Fruit fly (Drosophila melanogaster): ENCODE data around the gene eyg.
A peak's percentile ranks its signal among the peaks of the same experiment; 100 is the strongest.

eyg gene

dm6 chr3L:12501249-12501648 lies 33.4 kb upstream of the eyg start, which contains the start of the genes CG10638 and CG10681 (continued):
- TF ChIP-seq CG13894 (tag; optimal IDR thresholded peaks at IDR 0.05) (peak; percentile 18), CG30403 (GFP tag; optimal IDR thresholded peaks at IDR 0.05) (peak; percentile 49), ranshi (GFP tag; IDR thresholded peaks at IDR 0.05) (no peak), CG10209 (GFP tag; optimal IDR thresholded peaks at IDR 0.05) (peak; percentile 31), CG31365 (tag; optimal IDR thresholded peaks at IDR 0.05) (no peak), Lhr (GFP tag; optimal IDR thresholded peaks at IDR 0.05) (peak; percentile 45), Six4 (GFP tag; optimal IDR thresholded peaks at IDR 0.05) (no peak), Dip2 (GFP tag; IDR thresholded peaks at IDR 0.05) (no peak), Stat92E (GFP tag; optimal IDR thresholded peaks at IDR 0.05) (no peak), Trl (optimal IDR thresholded peaks at IDR 0.05) (no peak), Trl (GFP tag; optimal IDR thresholded peaks at IDR 0.05) (peak; percentile 24), exex (tag; optimal IDR thresholded peaks at IDR 0.05) (peak; percentile 31), ham (GFP tag; IDR thresholded peaks at IDR 0.05) (no peak), ato (GFP tag; IDR thresholded peaks at IDR 0.05; ENCODE audit: partially characterized antibody) (no peak), nerfin-1 (tag; optimal IDR thresholded peaks at IDR 0.05) (peak; percentile 13), Sry-δ (GFP tag; optimal IDR thresholded peaks at IDR 0.05) (no peak), CG14441 (GFP tag; IDR thresholded peaks at IDR 0.05) (no peak), Hmx (GFP tag; optimal IDR thresholded peaks at IDR 0.05) (peak; percentile 0), CG10431 (GFP tag; optimal IDR thresholded peaks at IDR 0.05) (peak; percentile 34), dpn (GFP tag; optimal IDR thresholded peaks at IDR 0.05) (peak in 1 of 2 experiments; percentile 50), Tbp (GFP tag; optimal IDR thresholded peaks at IDR 0.05) (no peak), D (optimal IDR thresholded peaks at IDR 0.05) (no peak), D (GFP tag; optimal IDR thresholded peaks at IDR 0.05) (no peak), CG10654 (GFP tag; optimal IDR thresholded peaks at IDR 0.05) (peak; percentile 57), Hsf (GFP tag; optimal IDR thresholded peaks at IDR 0.05) (peak; percentile 46), sd (tag; optimal IDR thresholded peaks at IDR 0.05) (no peak), Dll (GFP tag; IDR thresholded peaks at IDR 0.05; ENCODE audit: partially characterized antibody) (0 out of 4 replicates have a peak, but pooled peaks have one; percentile 11), Rx (GFP tag; IDR thresholded peaks at IDR 0.05) (no peak), CG18262 (tag; optimal IDR thresholded peaks at IDR 0.05) (peak; percentile 49), sna (GFP tag; IDR thresholded peaks at IDR 0.05; ENCODE audit: partially characterized antibody) (peak; percentile 42; the same call in 1 of the 2 replicates), CG1024 (GFP tag; IDR thresholded peaks at IDR 0.05) (no peak), sob (GFP tag; IDR thresholded peaks at IDR 0.05) (peak; percentile 37; the same call in 1 of the 2 replicates), vvl (GFP tag; IDR thresholded peaks at IDR 0.05) (peak; percentile 50), dysf (GFP tag; IDR thresholded peaks at IDR 0.05) (no peak), CG18764 (GFP tag; optimal IDR thresholded peaks at IDR 0.05) (peak; percentile 22), CG14965 (GFP tag; optimal IDR thresholded peaks at IDR 0.05; ENCODE audit: borderline replicate concordance) (no peak), CG10274 (GFP tag; optimal IDR thresholded peaks at IDR 0.05) (no peak), slbo (GFP tag; IDR thresholded peaks at IDR 0.05) (peak; percentile 24; the same call in 1 of the 2 replicates), CG10462 (GFP tag; optimal IDR thresholded peaks at IDR 0.05) (no peak), CG34376 (GFP tag; optimal IDR thresholded peaks at IDR 0.05) (no peak), bsh (GFP tag; optimal IDR thresholded peaks at IDR 0.05) (peak in 1 of 2 experiments; percentile 46), Eip74EF (GFP tag; optimal IDR thresholded peaks at IDR 0.05) (no peak), Xrp1 (GFP tag; IDR thresholded peaks at IDR 0.05) (peak; percentile 47), Ravus (GFP tag; IDR thresholded peaks at IDR 0.05) (no peak), CG9437 (GFP tag; optimal IDR thresholded peaks at IDR 0.05) (no peak), h (optimal IDR thresholded peaks at IDR 0.05) (no peak), CG3163 (GFP tag; optimal IDR thresholded peaks at IDR 0.05) (no peak), mam (GFP tag; optimal IDR thresholded peaks at IDR 0.05) (no peak), Aef1 (GFP tag; IDR thresholded peaks at IDR 0.05) (no peak), CG10267 (tag; optimal IDR thresholded peaks at IDR 0.05) (peak; percentile 98), PHDP (tag; optimal IDR thresholded peaks at IDR 0.05) (peak; percentile 65), unc-4 (GFP tag; IDR thresholded peaks at IDR 0.05; ENCODE audit: partially characterized antibody) (no peak)
